Worm (Caenorhabditis elegans) whole organism, L1 larva: Measurements from ENCODE around the gene sre-38.

ENCODE experiments used
- C34B4.2 ChIP-seq: sonication (generic microtip); optimal IDR thresholded peaks from 2 replicates; lab custom pipeline; 2017; ENCODE audit warnings: mild to moderate bottlenecking, missing genetic modification characterization, missing compliant biosample characterization
- ama-1 ChIP-seq: fragments of 150-350 bp; optimal IDR thresholded peaks from 2 replicates; lab custom pipeline; 2014
- ceh-63 ChIP-seq: fragments of 200-800 bp; sonication (Bioruptor generic); optimal IDR thresholded peaks from 2 replicates; lab custom pipeline; 2018; ENCODE audit warnings: mild to moderate bottlenecking, missing genetic modification characterization, missing compliant biosample characterization
- ceh-90 ChIP-seq: sonication (generic microtip); optimal IDR thresholded peaks from 2 replicates; lab custom pipeline; 2016; ENCODE audit warnings: missing genetic modification characterization, missing compliant biosample characterization
- fos-1 ChIP-seq: fragments of 150-350 bp; optimal IDR thresholded peaks from 2 replicates; lab custom pipeline; 2014; ENCODE audit warnings: missing biosample characterization, missing genetic modification characterization
- jun-1 ChIP-seq: fragments of 150-350 bp; optimal IDR thresholded peaks from 2 replicates; lab custom pipeline; 2014; ENCODE audit warnings: missing biosample characterization, missing genetic modification reagents, missing genetic modification characterization
- nhr-11 ChIP-seq: fragments of 150-350 bp; optimal IDR thresholded peaks from 2 replicates; lab custom pipeline; 2014; ENCODE audit warnings: missing biosample characterization, missing genetic modification characterization
- nhr-28 ChIP-seq: fragments of 150-350 bp; optimal IDR thresholded peaks from 2 replicates; lab custom pipeline; 2014; ENCODE audit warnings: missing biosample characterization, missing genetic modification characterization
- nhr-71 ChIP-seq: sonication (generic microtip); optimal IDR thresholded peaks from 2 replicates; lab custom pipeline; 2016; ENCODE audit warnings: mild to moderate bottlenecking, missing genetic modification characterization, moderate library complexity, missing compliant biosample characterization
- pqm-1 ChIP-seq: sonication (generic microtip); optimal IDR thresholded peaks from 3 replicates; lab custom pipeline; 2017; ENCODE audit warnings: missing biosample characterization, missing genetic modification characterization
- snpc-4 ChIP-seq: fragments of 150-350 bp; optimal IDR thresholded peaks from 2 replicates; lab custom pipeline; 2014; ENCODE audit warnings: missing biosample characterization, missing genetic modification characterization
- sox-4 ChIP-seq: sonication (generic microtip); optimal IDR thresholded peaks from 2 replicates; lab custom pipeline; 2016; ENCODE audit warnings: missing genetic modification characterization, missing compliant biosample characterization

DNA sequence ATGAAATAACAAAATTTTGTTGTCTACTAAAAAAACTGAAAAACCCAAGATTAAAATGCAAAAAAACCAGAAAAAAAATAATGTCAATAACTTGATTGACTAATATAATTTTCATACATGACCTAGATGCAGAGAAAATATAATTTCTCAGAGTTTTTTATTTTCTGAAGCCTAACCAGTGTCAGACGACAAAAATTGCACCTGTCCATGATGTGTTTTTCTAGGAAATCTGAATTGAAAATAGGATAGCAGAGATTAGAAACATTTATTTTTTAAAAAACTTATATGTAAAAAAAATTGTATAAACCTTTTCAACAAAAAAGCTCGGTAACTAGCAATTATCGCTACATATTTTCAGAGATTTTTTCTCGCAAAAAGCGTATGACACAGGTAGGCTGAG lies 39.4 kb upstream of the sre-38 start:
- TF ChIP-seq nhr-11, result no peak
- TF ChIP-seq pqm-1, result no peak
- no peak for TF ChIP-seq ama-1 (lab: Kevin White, UChicago)
- TF ChIP-seq nhr-71 (tag; lab: Kevin White, UChicago), result no peak
- TF ChIP-seq fos-1 (tag; lab: Kevin White, UChicago), result no peak
- no peak for TF ChIP-seq nhr-28 (tag; lab: Kevin White, UChicago)
- TF ChIP-seq sox-4, result no peak
- no peak for TF ChIP-seq ceh-90 (tag; lab: Kevin White, UChicago)
- TF ChIP-seq jun-1 (tag; lab: Kevin White, UChicago), result no peak
- TF ChIP-seq C34B4.2, result no peak
- TF ChIP-seq ceh-63 (GFP tag; lab: Kevin White, UChicago), result no peak
- TF ChIP-seq snpc-4 (tag; lab: Kevin White, UChicago), result no peak
